Worm (Caenorhabditis elegans) whole organism, L3 larva: Measurements from ENCODE around the gene myo-2.

Source experiments
- ceh-16 ChIP-seq: sonication (generic microtip); optimal IDR thresholded peaks from 2 replicates; lab custom pipeline; 2017; ENCODE audit warnings: missing biosample characterization, missing genetic modification characterization
- eor-1 ChIP-seq, 2 experiments: fragments of 150-350 bp; optimal IDR thresholded peaks; 2 replicates each; lab custom pipeline; 2014 to 2018; ENCODE audit warnings: missing biosample characterization in 2 of 2, missing genetic modification characterization in 2 of 2
- lin-39 ChIP-seq: fragments of 150-350 bp; optimal IDR thresholded peaks from 2 replicates; lab custom pipeline; 2018; ENCODE audit warnings: missing biosample characterization, missing genetic modification reagents, missing genetic modification characterization

ce11 chrX:12512472-12513137, 44.7 kb downstream of the myo-2 start:
- TF ChIP-seq lin-39: no peak
- TF ChIP-seq ceh-16: no peak
- no peak for TF ChIP-seq eor-1 (tag; optimal IDR thresholded peaks at IDR 0.05; lab: Kevin White, UChicago)
